Worm (Caenorhabditis elegans): Measurements from ENCODE around the gene Y55F3BL.6.
A peak's percentile ranks its signal among the peaks of the same experiment; 100 is the strongest.

DNA sequence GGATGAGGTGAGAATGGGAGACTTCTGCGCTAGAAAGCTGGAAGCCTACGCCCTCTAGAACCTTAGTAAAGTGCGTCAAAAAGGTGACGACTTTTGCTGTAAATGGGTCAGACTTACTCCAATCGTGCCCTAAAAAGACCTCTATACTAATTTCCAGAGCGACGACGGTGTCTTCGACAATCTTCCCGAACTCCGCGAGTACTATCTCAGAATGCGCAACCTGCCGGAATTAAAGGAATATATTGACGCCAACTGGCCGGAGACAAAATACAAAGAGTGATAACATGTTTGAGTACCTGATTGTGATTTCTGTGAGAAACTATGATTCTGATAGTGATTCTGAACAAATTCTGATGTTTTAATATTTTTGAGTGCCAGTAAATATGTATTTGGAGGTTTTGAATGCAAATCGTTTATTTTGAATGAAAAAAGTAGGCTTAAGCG is 44.8 kb downstream of the Y55F3BL.6 start:
- TF ChIP-seq fkh-10 (GFP tag; optimal IDR thresholded peaks at IDR 0.05) = no peak
- TF ChIP-seq ama-1 (optimal IDR thresholded peaks at IDR 0.05) = peak; percentile 12
- no peak for TF ChIP-seq jun-1 (tag; optimal IDR thresholded peaks at IDR 0.05)
- peak; percentile 28 for TF ChIP-seq xbp-1 (tag; optimal IDR thresholded peaks at IDR 0.05)
- TF ChIP-seq fos-1 (tag; optimal IDR thresholded peaks at IDR 0.05) = peak; percentile 13
